Worm (Caenorhabditis elegans): Measurements from ENCODE around the gene W04G3.11.

W04G3.11 gene

DNA sequence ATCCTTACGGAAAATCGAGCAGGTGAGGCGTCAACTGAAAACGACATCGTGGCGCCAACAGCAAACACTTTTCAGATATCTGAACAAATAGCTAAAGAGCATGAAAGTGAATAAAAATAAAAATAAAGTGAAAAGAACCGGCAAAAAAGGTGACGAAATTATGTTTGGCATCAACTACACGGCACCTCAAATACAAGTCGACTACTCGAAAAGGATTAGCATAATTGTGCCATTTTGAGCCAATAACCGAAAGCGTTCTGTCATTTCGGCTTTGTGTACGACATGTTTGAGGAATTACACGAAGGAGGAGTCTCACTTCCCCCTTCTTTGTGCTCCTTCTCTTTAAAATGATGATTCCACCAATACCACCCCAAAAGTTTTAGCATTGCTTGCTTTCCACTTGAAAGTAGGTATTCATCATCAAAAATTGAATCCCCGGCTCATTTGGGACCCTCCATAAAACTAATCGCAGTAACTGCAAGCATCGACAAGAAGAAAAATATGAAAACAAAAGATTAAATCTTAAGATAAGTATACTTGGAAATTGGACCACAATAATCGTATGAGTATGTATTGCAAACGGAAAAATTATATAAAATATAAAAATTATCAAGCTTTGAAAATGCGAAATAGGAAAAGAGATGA lies 45.9 kb downstream of the W04G3.11 start:
- TF ChIP-seq ama-1 (optimal IDR thresholded peaks at IDR 0.05) = no peak
- TF ChIP-seq F13C5.2 (tag; optimal IDR thresholded peaks at IDR 0.05) = no peak
- TF ChIP-seq scrt-1 (GFP tag; IDR thresholded peaks at IDR 0.05) = no peak
- no peak for TF ChIP-seq aly-1 (tag; optimal IDR thresholded peaks at IDR 0.05)
- no peak for TF ChIP-seq hnd-1 (tag; optimal IDR thresholded peaks at IDR 0.05)
- no peak for TF ChIP-seq ets-7 (tag; optimal IDR thresholded peaks at IDR 0.05)
- TF ChIP-seq ceh-13 (GFP tag; optimal IDR thresholded peaks at IDR 0.05) = no peak
- no peak for TF ChIP-seq B0310.2 (tag; optimal IDR thresholded peaks at IDR 0.05)
- TF ChIP-seq flt-1 (GFP tag; IDR thresholded peaks at IDR 0.05) = no peak
- no peak for TF ChIP-seq sea-1 (GFP tag; conservative IDR thresholded peaks at IDR 0.05)
- TF ChIP-seq tbx-37 (GFP tag; conservative IDR thresholded peaks at IDR 0.05) = no peak

DNA sequence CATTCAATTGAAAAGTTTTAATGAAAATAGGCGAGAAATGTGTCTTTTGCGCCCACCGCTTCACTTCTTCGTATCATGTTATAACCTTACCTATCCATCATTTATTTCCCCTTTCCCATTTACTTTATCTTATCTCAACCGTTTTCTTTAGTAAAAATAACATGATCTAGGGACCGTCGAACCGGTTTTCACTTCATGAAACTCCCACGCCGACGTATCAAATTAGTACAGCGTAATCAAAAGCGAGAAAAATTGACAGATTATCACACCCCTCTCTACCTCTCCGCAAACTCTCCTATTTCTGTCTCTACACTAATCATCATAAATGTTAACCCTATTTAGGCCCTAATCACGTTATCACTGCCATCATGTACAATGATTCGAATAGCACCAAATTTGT lies 48.0 kb downstream of the W04G3.11 start:
- TF ChIP-seq ama-1 (optimal IDR thresholded peaks at IDR 0.05) (no peak), flt-1 (GFP tag; IDR thresholded peaks at IDR 0.05) (no peak), ceh-36 (tag; optimal IDR thresholded peaks at IDR 0.05) (no peak), sea-1 (GFP tag; conservative IDR thresholded peaks at IDR 0.05) (no peak), hnd-1 (tag; optimal IDR thresholded peaks at IDR 0.05) (no peak)

DNA sequence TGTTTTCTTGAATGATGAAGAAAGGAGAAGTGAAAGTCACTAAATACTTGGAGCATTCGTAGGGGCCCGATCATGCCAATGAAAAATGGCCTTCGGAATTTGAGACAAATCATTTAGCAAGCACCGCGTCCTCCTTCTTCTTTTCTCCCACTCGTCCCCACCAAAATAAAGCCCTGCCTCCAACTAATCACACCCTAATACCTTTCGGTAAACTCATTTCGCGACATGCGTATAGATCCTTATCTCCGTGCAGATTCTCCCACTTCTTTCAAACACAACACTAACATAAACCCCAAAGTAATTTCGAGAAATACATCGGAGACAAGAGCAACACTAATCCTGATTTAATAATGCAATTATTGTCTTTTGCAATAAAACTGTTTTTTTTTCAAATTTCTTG lies 48.6 kb downstream of the W04G3.11 start:
- TF ChIP-seq ceh-13 (GFP tag; optimal IDR thresholded peaks at IDR 0.05) (no peak), sea-1 (GFP tag; conservative IDR thresholded peaks at IDR 0.05) (no peak), pes-1 (GFP tag; IDR thresholded peaks at IDR 0.05) (no peak), B0310.2 (tag; optimal IDR thresholded peaks at IDR 0.05) (no peak), ama-1 (optimal IDR thresholded peaks at IDR 0.05) (no peak), tra-4 (tag; optimal IDR thresholded peaks at IDR 0.05) (no peak), tbx-37 (GFP tag; conservative IDR thresholded peaks at IDR 0.05) (no peak), ceh-36 (tag; optimal IDR thresholded peaks at IDR 0.05) (no peak)

Measured in whole organism, early embryonic.